Fruit fly (Drosophila melanogaster): ENCODE data around the gene RpS8.

- TF ChIP-seq CG9705 (GFP tag; optimal IDR thresholded peaks at IDR 0.05) = no peak
- no peak for TF ChIP-seq dmrt93B (GFP tag; optimal IDR thresholded peaks at IDR 0.05)
- TF ChIP-seq pan (optimal IDR thresholded peaks at IDR 0.05) = no peak
- TF ChIP-seq fru (GFP tag; optimal IDR thresholded peaks at IDR 0.05) = no peak
- no peak for TF ChIP-seq GATAd (GFP tag; optimal IDR thresholded peaks at IDR 0.05)
- no peak for TF ChIP-seq h (GFP tag; optimal IDR thresholded peaks at IDR 0.05)
Measured at dm6 chr3R:29829228-29829786, 32.1 kb upstream of the RpS8 start.

Measured in whole organism, wandering third instar larva.